Fruit fly (Drosophila melanogaster): Measurements from ENCODE around the gene CG10958.

DNA sequence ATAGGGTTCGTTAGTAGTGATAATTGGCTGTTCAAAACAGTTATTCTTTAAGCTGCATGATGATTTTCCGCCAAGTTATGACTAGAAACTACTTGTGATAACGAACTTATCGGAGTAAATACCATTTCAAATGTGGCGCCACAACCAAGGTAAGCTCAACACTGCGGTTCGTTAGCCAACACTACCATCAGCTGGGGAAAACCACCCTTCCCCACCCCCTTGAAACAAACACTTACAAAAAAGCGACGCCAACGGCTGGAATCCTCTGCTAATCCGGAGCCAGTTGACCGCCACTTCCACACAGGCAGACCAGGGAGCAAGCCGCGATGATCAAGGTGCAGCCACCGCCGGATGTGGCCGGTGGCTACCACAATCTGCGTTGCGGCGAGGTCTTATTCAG, 20.6 kb downstream of the CG10958 start, which contains the start of gene CG18262:
- TF ChIP-seq CTCF (optimal IDR thresholded peaks at IDR 0.05) (no peak), CG8478 (optimal IDR thresholded peaks at IDR 0.05) (no peak)

All from S2 (cell line).